Fruit fly (Drosophila melanogaster) whole organism, prepupa: ENCODE measurements around the gene CG42570.

Source experiments
- Blimp-1 ChIP-seq: fragments of 200-800 bp; sonication (Bioruptor generic); optimal IDR thresholded peaks from 3 replicates; lab custom pipeline; 2017; ENCODE audit warnings: missing biosample characterization, missing genetic modification characterization, mild to moderate bottlenecking, moderate library complexity, missing genetic modification reagents
- CG10631 ChIP-seq: fragments of 200-800 bp; sonication (Bioruptor generic); optimal IDR thresholded peaks from 2 replicates; lab custom pipeline; 2016; ENCODE audit warnings: missing biosample characterization, missing genetic modification characterization
- CG10669 ChIP-seq: fragments of 200-800 bp; sonication (Bioruptor generic); optimal IDR thresholded peaks from 3 replicates; lab custom pipeline; 2018; ENCODE audit warnings: missing biosample characterization, mild to moderate bottlenecking, missing genetic modification characterization, moderate library complexity
- CG11294 ChIP-seq: fragments of 200-800 bp; sonication (Bioruptor generic); IDR thresholded peaks from 2 replicates; pipeline ENCODE4 v1.3.6; 2022; ENCODE audit warnings: missing biosample characterization, missing genetic modification characterization
- CG15336 ChIP-seq: fragments of 200-800 bp; sonication (Bioruptor generic); IDR thresholded peaks from 2 replicates; pipeline ENCODE4 v1.3.6; 2022; ENCODE audit warnings: missing biosample characterization, missing genetic modification characterization
- CG1621 ChIP-seq: fragments of 200-800 bp; sonication (Bioruptor generic); optimal IDR thresholded peaks from 3 replicates; lab custom pipeline; 2018; ENCODE audit warnings: missing biosample characterization, mild to moderate bottlenecking, missing genetic modification characterization
- CG16779 ChIP-seq: fragments of 200-800 bp; sonication (Bioruptor generic); optimal IDR thresholded peaks from 3 replicates; lab custom pipeline; 2017; ENCODE audit warnings: missing biosample characterization, mild to moderate bottlenecking, missing genetic modification characterization
- CG3032 ChIP-seq: fragments of 200-800 bp; optimal IDR thresholded peaks from 2 replicates; lab custom pipeline; 2019; ENCODE audit warnings: missing biosample characterization, mild to moderate bottlenecking, missing genetic modification characterization, moderate library complexity
- CG31627 ChIP-seq: fragments of 200-800 bp; sonication (Bioruptor generic); optimal IDR thresholded peaks from 3 replicates; lab custom pipeline; 2016; ENCODE audit warnings: missing biosample characterization, missing genetic modification characterization
- CG32006 ChIP-seq: fragments of 200-800 bp; sonication (Bioruptor generic); optimal IDR thresholded peaks from 3 replicates; lab custom pipeline; 2017; ENCODE audit warnings: missing biosample characterization, mild to moderate bottlenecking, missing genetic modification characterization
- CG3919 ChIP-seq: fragments of 200-800 bp; sonication (Bioruptor generic); optimal IDR thresholded peaks from 3 replicates; lab custom pipeline; 2016; ENCODE audit warnings: missing biosample characterization, missing genetic modification characterization
- CG4318 ChIP-seq: fragments of 200-800 bp; sonication (Bioruptor generic); optimal IDR thresholded peaks from 3 replicates; lab custom pipeline; 2017; ENCODE audit warnings: missing biosample characterization, mild to moderate bottlenecking, missing genetic modification characterization
- CG6163 ChIP-seq: fragments of 200-800 bp; sonication (Bioruptor generic); IDR thresholded peaks from 3 replicates; pipeline ENCODE4 v1.3.6; 2022; ENCODE audit warnings: missing biosample characterization, missing genetic modification characterization
- CG6276 ChIP-seq: fragments of 200-800 bp; sonication (Bioruptor generic); optimal IDR thresholded peaks from 2 replicates; lab custom pipeline; 2017; ENCODE audit warnings: missing biosample characterization, mild to moderate bottlenecking, missing genetic modification characterization
- CG6792 ChIP-seq: fragments of 200-800 bp; sonication (Bioruptor generic); optimal IDR thresholded peaks from 3 replicates; lab custom pipeline; 2016; ENCODE audit warnings: missing biosample characterization, missing genetic modification characterization
- CG6808 ChIP-seq: fragments of 200-800 bp; sonication (Bioruptor generic); optimal IDR thresholded peaks from 3 replicates; lab custom pipeline; 2017; ENCODE audit warnings: missing biosample characterization, missing genetic modification characterization, mild to moderate bottlenecking, moderate library complexity, missing genetic modification reagents
- CG6854 ChIP-seq: fragments of 200-800 bp; sonication (Bioruptor generic); optimal IDR thresholded peaks from 2 replicates; lab custom pipeline; 2017; ENCODE audit warnings: missing biosample characterization, mild to moderate bottlenecking, missing genetic modification characterization
- CG7368 ChIP-seq: fragments of 200-800 bp; sonication (Bioruptor generic); optimal IDR thresholded peaks from 3 replicates; lab custom pipeline; 2016; ENCODE audit warnings: missing biosample characterization, missing genetic modification characterization
- CG8319 ChIP-seq: fragments of 200-800 bp; sonication (Bioruptor generic); optimal IDR thresholded peaks from 3 replicates; lab custom pipeline; 2016; ENCODE audit warnings: missing biosample characterization, missing genetic modification characterization
- CG8632 ChIP-seq: fragments of 200-800 bp; sonication (Bioruptor generic); optimal IDR thresholded peaks from 3 replicates; lab custom pipeline; 2016; ENCODE audit warnings: missing biosample characterization, missing genetic modification characterization
- CG9139 ChIP-seq: fragments of 200-800 bp; sonication (Bioruptor generic); optimal IDR thresholded peaks from 3 replicates; lab custom pipeline; 2017; ENCODE audit warnings: missing biosample characterization, mild to moderate bottlenecking, missing genetic modification characterization
- Eip78C ChIP-seq: fragments of 200-800 bp; sonication (Bioruptor generic); peaks from one replicate; lab custom pipeline; 2016; ENCODE audit warnings: missing biosample characterization, missing genetic modification characterization
- Eip93F ChIP-seq: fragments of 200-800 bp; sonication (Bioruptor generic); optimal IDR thresholded peaks from 2 replicates; lab custom pipeline; 2016; ENCODE audit warnings: missing biosample characterization, mild to moderate bottlenecking, missing genetic modification characterization
- Ets21C ChIP-seq: fragments of 200-800 bp; sonication (Bioruptor generic); optimal IDR thresholded peaks from 3 replicates; lab custom pipeline; 2016; ENCODE audit warnings: missing biosample characterization, missing genetic modification characterization
- Ets96B ChIP-seq: fragments of 200-800 bp; optimal IDR thresholded peaks from 2 replicates; lab custom pipeline; 2019; ENCODE audit warnings: missing biosample characterization, mild to moderate bottlenecking, missing genetic modification characterization, moderate library complexity
- Hr38 ChIP-seq: sonication (Bioruptor generic); optimal IDR thresholded peaks from 2 replicates; lab custom pipeline; 2016; ENCODE audit warnings: missing biosample characterization, missing genetic modification characterization
- Hr39 ChIP-seq: fragments of 200-800 bp; sonication (Bioruptor generic); optimal IDR thresholded peaks from 2 replicates; lab custom pipeline; 2016; ENCODE audit warnings: missing biosample characterization, missing genetic modification characterization
- Hr4 ChIP-seq: fragments of 200-800 bp; sonication (Bioruptor generic); optimal IDR thresholded peaks from 3 replicates; lab custom pipeline; 2016; ENCODE audit warnings: missing biosample characterization, missing genetic modification characterization
- Lpt ChIP-seq: fragments of 200-800 bp; sonication (Bioruptor generic); optimal IDR thresholded peaks from 3 replicates; lab custom pipeline; 2016; ENCODE audit warnings: missing biosample characterization, missing genetic modification characterization
- Met ChIP-seq: fragments of 200-800 bp; sonication (Bioruptor generic); optimal IDR thresholded peaks from 3 replicates; lab custom pipeline; 2016; ENCODE audit warnings: missing biosample characterization, missing genetic modification characterization
- OdsH ChIP-seq: fragments of 200-800 bp; sonication (Bioruptor generic); optimal IDR thresholded peaks from 3 replicates; lab custom pipeline; 2016; ENCODE audit warnings: missing biosample characterization, missing genetic modification characterization
- Smox ChIP-seq: fragments of 200-800 bp; sonication (Bioruptor generic); optimal IDR thresholded peaks from 3 replicates; lab custom pipeline; 2016; ENCODE audit warnings: missing biosample characterization, missing genetic modification characterization
- Sox102F ChIP-seq: fragments of 200-800 bp; sonication (Bioruptor generic); optimal IDR thresholded peaks from 2 replicates; lab custom pipeline; 2016; ENCODE audit warnings: missing biosample characterization, mild to moderate bottlenecking, missing genetic modification characterization
- Sox14 ChIP-seq: fragments of 200-800 bp; sonication (Bioruptor generic); optimal IDR thresholded peaks from 3 replicates; lab custom pipeline; 2016; ENCODE audit warnings: missing biosample characterization, missing genetic modification characterization
- Sox15 ChIP-seq: fragments of 200-800 bp; sonication (Bioruptor generic); optimal IDR thresholded peaks from 3 replicates; lab custom pipeline; 2016; ENCODE audit warnings: missing biosample characterization, missing genetic modification characterization
- achi ChIP-seq: fragments of 200-800 bp; sonication (Bioruptor generic); optimal IDR thresholded peaks from 3 replicates; lab custom pipeline; 2016; ENCODE audit warnings: missing biosample characterization, missing genetic modification characterization
- acj6 ChIP-seq: fragments of 200-800 bp; sonication (Bioruptor generic); optimal IDR thresholded peaks from 3 replicates; lab custom pipeline; 2016; ENCODE audit warnings: missing biosample characterization, missing genetic modification characterization
- cyc ChIP-seq: fragments of 200-800 bp; sonication (Bioruptor generic); optimal IDR thresholded peaks from 3 replicates; lab custom pipeline; 2016; ENCODE audit warnings: missing biosample characterization, missing genetic modification characterization
- dac ChIP-seq: fragments of 200-800 bp; sonication (Bioruptor generic); optimal IDR thresholded peaks from 2 replicates; lab custom pipeline; 2017; ENCODE audit warnings: missing biosample characterization, mild to moderate bottlenecking, missing genetic modification characterization
- dsx ChIP-seq: fragments of 200-800 bp; optimal IDR thresholded peaks from 3 replicates; lab custom pipeline; 2019; ENCODE audit warnings: missing biosample characterization, mild to moderate bottlenecking, missing genetic modification characterization, moderate library complexity; ENCODE audit not compliant: poor library complexity, severe bottlenecking
- eg ChIP-seq: fragments of 200-800 bp; sonication (Bioruptor generic); IDR thresholded peaks from 3 replicates; pipeline ENCODE4 v1.3.6; 2022; ENCODE audit warnings: missing biosample characterization, missing genetic modification characterization
- esn ChIP-seq: fragments of 200-800 bp; sonication (Bioruptor generic); optimal IDR thresholded peaks from 2 replicates; lab custom pipeline; 2016; ENCODE audit warnings: missing biosample characterization, mild to moderate bottlenecking, missing genetic modification characterization, moderate library complexity
- fd59A ChIP-seq: fragments of 200-800 bp; sonication (Bioruptor generic); optimal IDR thresholded peaks from 2 replicates; lab custom pipeline; 2017; ENCODE audit warnings: missing biosample characterization, mild to moderate bottlenecking, missing genetic modification characterization, missing genetic modification reagents
- fkh ChIP-seq: fragments of 200-800 bp; sonication (Bioruptor generic); optimal IDR thresholded peaks from 3 replicates; lab custom pipeline; 2017; ENCODE audit warnings: missing biosample characterization, mild to moderate bottlenecking, missing genetic modification characterization, moderate library complexity
- lz ChIP-seq: fragments of 200-800 bp; sonication (Bioruptor generic); optimal IDR thresholded peaks from 3 replicates; lab custom pipeline; 2016; ENCODE audit warnings: missing biosample characterization, missing genetic modification characterization
- net ChIP-seq: fragments of 200-800 bp; sonication (Bioruptor generic); optimal IDR thresholded peaks from 3 replicates; lab custom pipeline; 2016; ENCODE audit warnings: missing biosample characterization, missing genetic modification characterization
- salr ChIP-seq, 2 experiments: fragments of 200-800 bp; sonication (Bioruptor generic); optimal IDR thresholded peaks; 3 replicates each; lab custom pipeline; 2016 to 2018; ENCODE audit warnings: missing biosample characterization in 2 of 2, missing genetic modification characterization in 2 of 2, mild to moderate bottlenecking in 1 of 2
- spab ChIP-seq: fragments of 200-800 bp; sonication (Bioruptor generic); optimal IDR thresholded peaks from 2 replicates; lab custom pipeline; 2017; ENCODE audit warnings: missing biosample characterization, mild to moderate bottlenecking, missing genetic modification characterization, missing genetic modification reagents
- svp ChIP-seq: fragments of 200-800 bp; sonication (Bioruptor generic); peaks from one replicate; lab custom pipeline; 2016; ENCODE audit warnings: missing biosample characterization, missing genetic modification characterization
- topi ChIP-seq: fragments of 200-800 bp; sonication (Bioruptor generic); optimal IDR thresholded peaks from 3 replicates; lab custom pipeline; 2016; ENCODE audit warnings: missing biosample characterization, missing genetic modification characterization
- vri ChIP-seq: fragments of 200-800 bp; sonication (Bioruptor generic); optimal IDR thresholded peaks from 3 replicates; lab custom pipeline; 2016; ENCODE audit warnings: missing biosample characterization, mild to moderate bottlenecking, missing genetic modification characterization

Gene CG42570

dm6 chr3L:15762449-15763189 is 45.0 kb downstream of the CG42570 start:
- TF ChIP-seq CG3919 (GFP tag; lab: Kevin White, UChicago): peak; percentile 78
- TF ChIP-seq Sox15 (GFP tag; lab: Kevin White, UChicago): peak; percentile 24
- peak; percentile 50 for TF ChIP-seq Eip93F
- TF ChIP-seq salr (GFP tag; optimal IDR thresholded peaks at IDR 0.05; lab: Kevin White, UChicago): peak; percentile 18 to 45
- TF ChIP-seq net (GFP tag; lab: Kevin White, UChicago): peak; percentile 57
- TF ChIP-seq acj6 (GFP tag; lab: Kevin White, UChicago): peak; percentile 64
- peak; percentile 68 for TF ChIP-seq Blimp-1 (GFP tag; lab: Kevin White, UChicago)
- TF ChIP-seq CG31627 (GFP tag; lab: Kevin White, UChicago): peak; percentile 54
- peak; percentile 50 for TF ChIP-seq Hr39 (GFP tag; lab: Kevin White, UChicago)
- TF ChIP-seq Ets96B (tag; lab: Kevin White, UChicago): peak; percentile 60
- TF ChIP-seq CG10669 (GFP tag; lab: Kevin White, UChicago): peak; percentile 78
- TF ChIP-seq vri (GFP tag; lab: Kevin White, UChicago): no peak
- TF ChIP-seq CG9139 (GFP tag; lab: Kevin White, UChicago): no peak
- TF ChIP-seq topi (GFP tag; lab: Kevin White, UChicago): peak; percentile 83
- peak; percentile 33 for TF ChIP-seq CG32006 (GFP tag; lab: Kevin White, UChicago)
- no peak for TF ChIP-seq CG11294 (GFP tag; lab: Robert Waterston, UW)
- peak; percentile 82 for TF ChIP-seq esn
- TF ChIP-seq achi (GFP tag; lab: Kevin White, UChicago): peak; percentile 64
- TF ChIP-seq CG15336: no peak
- peak; percentile 63 for TF ChIP-seq cyc (GFP tag; lab: Kevin White, UChicago)
- peak; percentile 0 for TF ChIP-seq CG6276 (GFP tag; lab: Kevin White, UChicago)
- TF ChIP-seq eg (GFP tag; lab: Robert Waterston, UW): no peak
- TF ChIP-seq CG16779 (tag; lab: Kevin White, UChicago): peak; percentile 18
- TF ChIP-seq CG8632 (GFP tag; lab: Kevin White, UChicago): peak; percentile 64
- peak; percentile 47 for TF ChIP-seq CG8319 (GFP tag; lab: Kevin White, UChicago)
- peak; percentile 27 for TF ChIP-seq Ets21C (GFP tag; lab: Kevin White, UChicago)
- TF ChIP-seq fd59A: peak; percentile 63
- TF ChIP-seq CG6854 (GFP tag; lab: Kevin White, UChicago): peak; percentile 2
- peak; percentile 68 for TF ChIP-seq CG6792
- peak; percentile 83 for TF ChIP-seq spab
- no peak for TF ChIP-seq Hr38
- no peak for TF ChIP-seq CG6163 (GFP tag; lab: Robert Waterston, UW)
- TF ChIP-seq CG4318 (GFP tag; lab: Kevin White, UChicago): no peak
- TF ChIP-seq CG3032 (tag; lab: Kevin White, UChicago): peak; percentile 88
- peak; percentile 6 for TF ChIP-seq Lpt
- TF ChIP-seq Sox14: peak; percentile 42
- peak; percentile 80 for TF ChIP-seq CG10631 (GFP tag; lab: Kevin White, UChicago)
- TF ChIP-seq CG6808 (GFP tag; lab: Kevin White, UChicago): peak; percentile 76
- peak; percentile 79 for TF ChIP-seq Met
- peak; percentile 21 for TF ChIP-seq CG7368 (GFP tag; lab: Kevin White, UChicago)
- no peak for TF ChIP-seq dac (GFP tag; lab: Kevin White, UChicago)
- no peak for TF ChIP-seq Hr4 (GFP tag; lab: Kevin White, UChicago)
- TF ChIP-seq dsx (GFP tag; lab: Kevin White, UChicago): peak; percentile 72
- TF ChIP-seq fkh (GFP tag; lab: Kevin White, UChicago): no peak
- TF ChIP-seq svp (GFP tag; lab: Kevin White, UChicago): peak; percentile 86
- peak; percentile 93 for TF ChIP-seq Eip78C (GFP tag; lab: Kevin White, UChicago)
- peak; percentile 59 for TF ChIP-seq OdsH
- peak; percentile 74 for TF ChIP-seq Smox (GFP tag; lab: Kevin White, UChicago)
- TF ChIP-seq lz (GFP tag; lab: Kevin White, UChicago): peak; percentile 71
- peak; percentile 23 for TF ChIP-seq Sox102F (GFP tag; lab: Kevin White, UChicago)
- TF ChIP-seq CG1621 (tag; lab: Kevin White, UChicago): peak; percentile 89
